Fruit fly (Drosophila melanogaster) whole organism: ENCODE results near the gene Osi6.

Source experiments
- CG8478 ChIP-seq: fragments of >200 bp; optimal IDR thresholded peaks from 2 replicates; lab custom pipeline; 2018; ENCODE audit warnings: inconsistent platforms
- Dll ChIP-seq: fragments of >200 bp; optimal IDR thresholded peaks from 2 replicates; lab custom pipeline; 2017
- EcR ChIP-seq, 2 experiments: fragments of >200 bp; optimal IDR thresholded peaks; 2 replicates each; lab custom pipeline; 2017; ENCODE audit warnings: missing biosample characterization in 2 of 2, missing genetic modification characterization in 2 of 2, missing genetic modification reagents in 2 of 2
- pan ChIP-seq: fragments of >200 bp; optimal IDR thresholded peaks from 2 replicates; lab custom pipeline; 2017
- psq ChIP-seq: fragments of >200 bp; optimal IDR thresholded peaks from 2 replicates; lab custom pipeline; 2017

- no peak for TF ChIP-seq EcR (GFP tag; optimal IDR thresholded peaks at IDR 0.05; lab: Kevin White, UChicago)
- TF ChIP-seq psq, result no peak
- no peak for TF ChIP-seq Dll
- TF ChIP-seq pan (lab: Kevin White, UChicago), result no peak
- TF ChIP-seq CG8478, result no peak
These were observed 12.8 kb upstream of the Osi6 start, which contains the start of gene Osi4 for dm6 chr3R:6221681-6222080.
